Worm (Caenorhabditis elegans): ENCODE data around the gene bath-10.

DNA sequence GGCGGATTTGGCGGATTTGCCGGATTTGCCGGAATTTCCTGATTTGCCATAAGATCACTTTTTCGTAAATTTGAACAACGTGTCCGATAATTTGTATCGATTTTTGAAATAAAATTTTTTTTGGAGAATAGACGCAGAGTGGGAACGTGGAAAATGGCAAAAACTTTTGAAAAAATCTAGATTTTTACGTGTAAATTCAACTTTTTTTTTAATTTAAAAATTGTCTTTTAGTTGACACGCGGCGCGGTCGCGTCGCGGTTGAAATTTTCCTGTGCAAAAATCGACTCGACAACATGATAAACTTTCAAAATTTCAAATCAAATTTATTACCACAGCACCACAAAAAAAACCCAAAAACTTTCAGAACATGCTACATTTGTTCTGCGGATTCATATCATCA lies 20.6 kb downstream of the bath-10 start, which contains the start of gene nep-20:
- TF ChIP-seq sem-2 (GFP tag; optimal IDR thresholded peaks at IDR 0.05) (no peak), unc-39 (tag; optimal IDR thresholded peaks at IDR 0.05) (no peak), elt-3 (tag; optimal IDR thresholded peaks at IDR 0.05) (no peak), sptf-1 (tag; optimal IDR thresholded peaks at IDR 0.05) (no peak), unc-120 (tag; optimal IDR thresholded peaks at IDR 0.05; ENCODE audit: poor library complexity, severe bottlenecking) (no peak), ceh-43 (GFP tag; optimal IDR thresholded peaks at IDR 0.05) (no peak), pha-4 (tag; optimal IDR thresholded peaks at IDR 0.05) (no peak), nhr-28 (tag; optimal IDR thresholded peaks at IDR 0.05) (no peak), nhr-76 (tag; optimal IDR thresholded peaks at IDR 0.05) (no peak), mep-1 (tag; optimal IDR thresholded peaks at IDR 0.05) (no peak), lsy-2 (tag; optimal IDR thresholded peaks at IDR 0.05) (no peak), unc-62 (GFP tag; optimal IDR thresholded peaks at IDR 0.05) (no peak), lin-13 (tag; optimal IDR thresholded peaks at IDR 0.05) (no peak)

Measured in whole organism, mixed stage, embryonic.